Worm (Caenorhabditis elegans): ENCODE measurements around the gene cogc-6.

The cogc-6 gene

DNA sequence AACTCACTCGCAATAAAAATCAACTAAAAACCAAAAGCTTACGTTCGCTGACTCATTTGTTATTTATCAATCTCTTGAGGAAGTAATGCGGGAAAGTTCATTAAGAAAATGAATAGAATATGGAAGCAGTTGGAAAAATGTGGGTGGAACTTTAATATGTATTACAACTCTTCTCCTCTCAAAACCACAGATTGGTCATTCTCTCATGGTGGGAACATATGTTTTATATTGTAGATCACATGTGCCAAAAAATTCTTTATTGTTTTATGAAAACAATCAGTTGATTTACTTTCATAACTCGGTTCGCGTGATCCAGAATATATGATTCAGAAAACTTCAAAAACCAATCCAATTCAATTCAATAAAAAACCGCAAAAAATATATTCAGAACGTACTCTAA lies 49.4 kb downstream of the cogc-6 start:
- no peak for TF ChIP-seq sptf-1 (tag; optimal IDR thresholded peaks at IDR 0.05)
- TF ChIP-seq unc-120 (tag; optimal IDR thresholded peaks at IDR 0.05; ENCODE audit: poor library complexity, severe bottlenecking): no peak

DNA sequence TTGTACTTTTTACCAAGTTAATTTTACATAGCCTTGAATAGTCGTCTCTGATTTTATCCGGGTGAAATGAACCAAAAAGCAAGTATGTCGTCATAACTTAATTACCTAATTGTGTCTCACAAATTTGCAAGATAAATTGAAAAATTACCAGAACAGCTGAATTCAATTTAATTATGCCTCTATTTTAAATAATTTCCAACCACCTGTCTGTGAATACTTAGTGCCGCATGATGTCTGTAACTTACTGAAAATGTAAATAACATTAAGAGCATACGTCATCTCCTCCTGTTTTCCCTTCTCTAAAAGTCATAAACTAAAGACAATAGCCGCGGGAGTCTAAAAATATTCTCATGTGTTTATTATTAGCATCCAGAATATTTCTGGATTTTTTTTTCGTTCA lies 50.8 kb downstream of the cogc-6 start:
- TF ChIP-seq ces-1 (GFP tag; optimal IDR thresholded peaks at IDR 0.05) (peak; percentile 56), nhr-28 (tag; optimal IDR thresholded peaks at IDR 0.05) (no peak), ceh-39 (tag; optimal IDR thresholded peaks at IDR 0.05) (no peak)

DNA sequence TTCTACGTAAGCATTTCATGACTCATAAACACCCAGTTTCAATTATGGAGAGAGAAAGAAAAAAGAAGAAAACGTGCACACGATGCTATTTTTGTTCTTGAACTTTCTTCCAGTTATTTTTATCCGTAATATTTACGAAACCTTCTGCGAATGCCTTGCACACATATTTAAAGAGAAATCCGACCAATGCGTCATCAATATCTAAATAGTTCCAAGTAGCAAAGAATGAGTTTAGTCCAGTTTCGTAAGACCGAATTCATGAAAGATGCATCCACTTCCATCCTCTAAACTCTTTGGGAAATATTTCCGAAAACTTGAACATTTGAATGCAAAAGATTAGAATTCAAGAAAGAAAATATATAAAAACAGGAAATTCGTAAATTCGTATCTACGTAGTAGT lies 52.0 kb downstream of the cogc-6 start:
- TF ChIP-seq mls-2 (tag; optimal IDR thresholded peaks at IDR 0.05): no peak
- TF ChIP-seq ztf-11 (tag; optimal IDR thresholded peaks at IDR 0.05): no peak
- no peak for TF ChIP-seq sptf-1 (tag; optimal IDR thresholded peaks at IDR 0.05)
- TF ChIP-seq M03D4.4 (tag; optimal IDR thresholded peaks at IDR 0.05): no peak
- TF ChIP-seq nhr-76 (tag; optimal IDR thresholded peaks at IDR 0.05): no peak
